Fruit fly (Drosophila melanogaster): ENCODE data around the gene zfh1.

The zfh1 gene

DNA sequence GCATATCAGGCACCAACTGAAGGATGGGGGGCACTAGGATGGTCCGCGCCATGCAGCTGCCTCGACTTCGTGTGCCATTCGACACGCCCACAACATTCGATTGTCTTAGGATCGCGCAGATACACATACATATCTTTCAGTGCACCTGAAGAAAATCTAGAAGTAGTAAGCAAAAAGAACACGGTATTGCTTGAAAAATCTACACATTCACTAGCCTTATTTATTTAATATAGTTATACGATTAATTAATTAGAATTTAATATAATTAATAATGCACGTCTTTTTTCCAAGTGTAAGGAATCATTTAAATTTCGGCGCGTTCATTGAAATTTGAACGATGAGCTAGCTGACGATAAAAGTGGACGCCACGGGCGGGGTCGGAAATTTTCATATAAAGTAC, 31.1 kb upstream of the zfh1 start (continued):
- TF ChIP-seq ara (GFP tag; IDR thresholded peaks at IDR 0.05), result peak; percentile 56; the same call in 1 of the 2 replicates
- TF ChIP-seq Tbp (GFP tag; optimal IDR thresholded peaks at IDR 0.05), result no peak
- no peak for TF ChIP-seq ci (GFP tag; IDR thresholded peaks at IDR 0.05)
- TF ChIP-seq onecut (GFP tag; IDR thresholded peaks at IDR 0.05), result no peak
- TF ChIP-seq PHDP (tag; optimal IDR thresholded peaks at IDR 0.05), result peak; percentile 6
- no peak for TF ChIP-seq otp (GFP tag; IDR thresholded peaks at IDR 0.05)
- TF ChIP-seq vvl (GFP tag; IDR thresholded peaks at IDR 0.05), result peak; percentile 52
- TF ChIP-seq ttk (GFP tag; IDR thresholded peaks at IDR 0.05), result no peak
- TF ChIP-seq en (GFP tag; optimal IDR thresholded peaks at IDR 0.05), result no peak
- peak; percentile 28 for TF ChIP-seq CG30403 (GFP tag; optimal IDR thresholded peaks at IDR 0.05)
- TF ChIP-seq Hmr (GFP tag; optimal IDR thresholded peaks at IDR 0.05), result no peak
- TF ChIP-seq slp2 (GFP tag; optimal IDR thresholded peaks at IDR 0.05), result no peak
- TF ChIP-seq CG14710 (tag; optimal IDR thresholded peaks at IDR 0.05), result peak; percentile 53
- TF ChIP-seq CG9817 (tag; optimal IDR thresholded peaks at IDR 0.05), result no peak
- TF ChIP-seq ham (GFP tag; IDR thresholded peaks at IDR 0.05), result no peak
- peak; percentile 30 for TF ChIP-seq Chrac-16 (GFP tag; optimal IDR thresholded peaks at IDR 0.05)
- TF ChIP-seq tin (GFP tag; optimal IDR thresholded peaks at IDR 0.05), result peak; percentile 29
- peak; percentile 21; the same call in 1 of the 3 replicates for TF ChIP-seq croc (GFP tag; conservative IDR thresholded peaks at IDR 0.05)
- TF ChIP-seq tna (GFP tag; IDR thresholded peaks at IDR 0.05; ENCODE audit: partially characterized antibody), result no peak
- TF ChIP-seq Hr51 (GFP tag; optimal IDR thresholded peaks at IDR 0.05), result peak in 1 of 2 experiments; percentile 27
- TF ChIP-seq CoRest (tag; optimal IDR thresholded peaks at IDR 0.05), result peak; percentile 40
- TF ChIP-seq CG13775 (GFP tag; optimal IDR thresholded peaks at IDR 0.05), result peak; percentile 32
- peak; percentile 50 for TF ChIP-seq CG16815 (GFP tag; optimal IDR thresholded peaks at IDR 0.05)
- TF ChIP-seq ssp (GFP tag; IDR thresholded peaks at IDR 0.05), result peak; percentile 35; the same call in 1 of the 2 replicates
- TF ChIP-seq Sox100B (GFP tag; optimal IDR thresholded peaks at IDR 0.05), result peak; percentile 13
- peak in 1 of 3 experiments; percentile 63 for TF ChIP-seq lola (GFP tag; optimal IDR thresholded peaks at IDR 0.05)
- peak; percentile 61; the same call in 2 of the 3 replicates for TF ChIP-seq zfh1 (GFP tag; IDR thresholded peaks at IDR 0.05)
- 0 out of 2 replicates have a peak, but pooled peaks have one; percentile 43 for TF ChIP-seq Ptx1 (GFP tag; IDR thresholded peaks at IDR 0.05)
- no peak for TF ChIP-seq CG4360 (GFP tag; IDR thresholded peaks at IDR 0.05)
- peak; percentile 22 for TF ChIP-seq jing (GFP tag; optimal IDR thresholded peaks at IDR 0.05)
- peak; percentile 31; the same call in 1 of the 2 replicates for TF ChIP-seq CG10959 (GFP tag; IDR thresholded peaks at IDR 0.05)
- peak; percentile 12 for TF ChIP-seq CG3065 (GFP tag; optimal IDR thresholded peaks at IDR 0.05)

DNA sequence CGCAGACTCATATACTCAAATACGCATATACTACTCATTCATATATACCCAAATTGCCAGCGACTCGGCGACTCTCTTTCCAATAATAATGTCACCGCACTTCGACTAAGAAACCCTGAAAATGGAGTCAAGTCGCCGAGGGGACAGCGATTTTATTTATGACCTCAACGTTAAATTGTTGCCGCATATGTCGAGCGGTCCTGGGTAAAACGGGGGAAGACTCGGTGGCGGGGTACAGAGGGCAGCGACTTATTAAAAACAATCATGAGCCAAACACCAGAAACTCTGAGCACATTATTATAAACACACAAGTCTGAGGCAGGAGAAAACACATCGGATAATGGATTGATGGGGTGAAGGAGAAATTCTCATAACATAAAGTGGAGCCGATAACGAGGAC, 30.7 kb upstream of the zfh1 start:
- TF ChIP-seq CG7271 (tag; optimal IDR thresholded peaks at IDR 0.05), result no peak
- TF ChIP-seq CG2199 (GFP tag; IDR thresholded peaks at IDR 0.05), result 0 out of 3 replicates have a peak, but pooled peaks have one; percentile 35
- peak; percentile 65; the same call in 1 of the 2 replicates for TF ChIP-seq crol (GFP tag; IDR thresholded peaks at IDR 0.05)
- peak; percentile 52 for TF ChIP-seq twi (tag; optimal IDR thresholded peaks at IDR 0.05)
- TF ChIP-seq pros (GFP tag; optimal IDR thresholded peaks at IDR 0.05), result peak; percentile 19

- no peak for TF ChIP-seq fd102C (GFP tag; optimal IDR thresholded peaks at IDR 0.05)
- TF ChIP-seq kay (GFP tag; optimal IDR thresholded peaks at IDR 0.05), result no peak
- no peak for TF ChIP-seq ken (GFP tag; IDR thresholded peaks at IDR 0.05)
- TF ChIP-seq Doc3 (GFP tag; IDR thresholded peaks at IDR 0.05; ENCODE audit: partially characterized antibody), result no peak
- no peak for TF ChIP-seq lola (GFP tag; optimal IDR thresholded peaks at IDR 0.05)
- TF ChIP-seq Fer3 (tag; optimal IDR thresholded peaks at IDR 0.05), result no peak
- no peak for TF ChIP-seq CG17359 (tag; optimal IDR thresholded peaks at IDR 0.05)
- TF ChIP-seq nom (GFP tag; optimal IDR thresholded peaks at IDR 0.05), result no peak
- no peak for TF ChIP-seq CG16863 (GFP tag; optimal IDR thresholded peaks at IDR 0.05)
- no peak for TF ChIP-seq CG3995 (GFP tag; optimal IDR thresholded peaks at IDR 0.05)
- TF ChIP-seq CG6689 (GFP tag; IDR thresholded peaks at IDR 0.05), result no peak
- TF ChIP-seq mirr (GFP tag; optimal IDR thresholded peaks at IDR 0.05), result no peak
- no peak for TF ChIP-seq CG15479 (GFP tag; optimal IDR thresholded peaks at IDR 0.05)
- no peak for TF ChIP-seq NFAT (GFP tag; IDR thresholded peaks at IDR 0.05)
- no peak for TF ChIP-seq br (optimal IDR thresholded peaks at IDR 0.05)
Observed at dm6 chr3R:30741371-30741770, 24.4 kb upstream of the zfh1 start.
